Worm (Caenorhabditis elegans) whole organism, L4 larva: ENCODE results near the gene H25P19.1.

Experiments used
- F10B5.3 ChIP-seq: sonication (generic microtip); optimal IDR thresholded peaks from 2 replicates; lab custom pipeline; 2016; ENCODE audit warnings: mild to moderate bottlenecking, missing genetic modification characterization, missing compliant biosample characterization
- T26A8.4 ChIP-seq: fragments of 200-800 bp; sonication (Bioruptor generic); IDR thresholded peaks from 2 replicates; pipeline ENCODE4 v1.3.6; 2022; ENCODE audit warnings: missing genetic modification characterization, missing compliant biosample characterization
- Y5F2A.4 ChIP-seq: fragments of 200-800 bp; sonication (Bioruptor generic); optimal IDR thresholded peaks from 2 replicates; lab custom pipeline; 2018; ENCODE audit warnings: mild to moderate bottlenecking, missing genetic modification characterization, missing compliant biosample characterization
- aha-1 ChIP-seq: fragments of 150-350 bp; peaks from one replicate; lab custom pipeline; 2014; ENCODE audit warnings: missing biosample characterization, missing genetic modification characterization
- ceh-20 ChIP-seq: fragments of 200-800 bp; sonication (Bioruptor generic); IDR thresholded peaks from 2 replicates; pipeline ENCODE4 v1.3.6; 2022; ENCODE audit warnings: missing genetic modification reagents, missing genetic modification characterization, missing compliant biosample characterization
- ceh-32 ChIP-seq: sonication (generic microtip); optimal IDR thresholded peaks from 2 replicates; lab custom pipeline; 2016; ENCODE audit warnings: mild to moderate bottlenecking, missing genetic modification characterization, missing compliant biosample characterization; ENCODE audit not compliant: poor library complexity
- ceh-44 ChIP-seq: fragments of 200-800 bp; sonication (Bioruptor generic); IDR thresholded peaks from 2 replicates; pipeline ENCODE4 v1.3.6; 2022; ENCODE audit warnings: missing genetic modification reagents, missing genetic modification characterization, missing compliant biosample characterization
- ces-1 ChIP-seq: fragments of 150-350 bp; sonication (generic microtip); optimal IDR thresholded peaks from 4 replicates; lab custom pipeline; 2014; ENCODE audit warnings: missing biosample characterization, missing genetic modification reagents, missing genetic modification characterization
- cey-2 ChIP-seq: sonication (generic microtip); optimal IDR thresholded peaks from 3 replicates; lab custom pipeline; 2017; ENCODE audit warnings: missing genetic modification characterization, mild to moderate bottlenecking, missing compliant biosample characterization, antibody characterized with exemption, borderline replicate concordance; ENCODE audit not compliant: insufficient read depth
- ctbp-1 ChIP-seq: fragments of 200-800 bp; sonication (Bioruptor generic); IDR thresholded peaks from 2 replicates; pipeline ENCODE4 v1.3.6; 2022; ENCODE audit warnings: missing genetic modification reagents, missing genetic modification characterization, missing compliant biosample characterization
- daf-16 ChIP-seq, 3 experiments: sonication (generic microtip); optimal IDR thresholded peaks; 2 replicates each; lab custom pipeline; 2016 to 2017; ENCODE audit warnings: missing genetic modification characterization in 3 of 3, missing genetic modification reagents in 3 of 3, mild to moderate bottlenecking in 2 of 3, missing compliant biosample characterization in 2 of 3, missing biosample characterization in 1 of 3, moderate library complexity in 1 of 3
- dmd-6 ChIP-seq: fragments of 200-800 bp; sonication (Bioruptor generic); IDR thresholded peaks from 2 replicates; pipeline ENCODE4 v1.3.6; 2022; ENCODE audit warnings: missing genetic modification reagents, missing genetic modification characterization, missing compliant biosample characterization
- egl-43 ChIP-seq: fragments of 200-800 bp; sonication (Bioruptor generic); IDR thresholded peaks from 2 replicates; pipeline ENCODE4 v1.3.6; 2022; ENCODE audit warnings: missing genetic modification reagents, missing genetic modification characterization, missing compliant biosample characterization
- hif-1 ChIP-seq, 2 experiments: sonication (generic microtip); optimal IDR thresholded peaks; 2 replicates each; lab custom pipeline; 2016 to 2017; ENCODE audit warnings: missing compliant biosample characterization in 2 of 2, missing genetic modification characterization in 2 of 2, missing genetic modification reagents in 2 of 2, missing genotype in 2 of 2, mild to moderate bottlenecking in 1 of 2
- hlh-11 ChIP-seq: fragments of 200-800 bp; sonication (Bioruptor generic); optimal IDR thresholded peaks from 2 replicates; lab custom pipeline; 2018; ENCODE audit warnings: mild to moderate bottlenecking, missing genetic modification characterization, missing compliant biosample characterization
- hlh-30 ChIP-seq: sonication (generic microtip); optimal IDR thresholded peaks from 2 replicates; lab custom pipeline; 2017; ENCODE audit warnings: antibody characterized with exemption, mild to moderate bottlenecking, missing genetic modification characterization, missing compliant biosample characterization; ENCODE audit not compliant: insufficient read depth
- hmg-1.1 ChIP-seq: fragments of 200-800 bp; sonication (Bioruptor generic); IDR thresholded peaks from 2 replicates; pipeline ENCODE4 v1.3.6; 2022; ENCODE audit warnings: missing genetic modification reagents, missing genetic modification characterization, missing compliant biosample characterization
- lin-13 ChIP-seq: fragments of 150-350 bp; optimal IDR thresholded peaks from 2 replicates; lab custom pipeline; 2014; ENCODE audit warnings: missing biosample characterization, missing genetic modification reagents, missing genetic modification characterization
- lsy-2 ChIP-seq, 2 experiments: fragments of 150-350 bp in 1 of 2; sonication (generic microtip) in 1 of 2; optimal IDR thresholded peaks; 2 replicates each; lab custom pipeline; 2014 to 2017; ENCODE audit warnings: missing biosample characterization in 2 of 2, missing genetic modification characterization in 2 of 2
- madf-9 ChIP-seq: fragments of 200-800 bp; sonication (Bioruptor generic); conservative IDR thresholded peaks from 2 replicates; pipeline ENCODE4 v1.3.6; 2022; ENCODE audit warnings: missing genetic modification reagents, missing genetic modification characterization, missing compliant biosample characterization
- mdt-29 ChIP-seq: fragments of 200-800 bp; sonication (Bioruptor generic); IDR thresholded peaks from 2 replicates; pipeline ENCODE4 v1.3.6; 2022; ENCODE audit warnings: missing genetic modification reagents, missing genetic modification characterization, missing compliant biosample characterization
- mxl-3 ChIP-seq: fragments of 200-800 bp; sonication (Bioruptor generic); optimal IDR thresholded peaks from 2 replicates; lab custom pipeline; 2018; ENCODE audit warnings: mild to moderate bottlenecking, missing genetic modification characterization, missing compliant biosample characterization
- nhr-10 ChIP-seq: fragments of 150-350 bp; optimal IDR thresholded peaks from 2 replicates; lab custom pipeline; 2014; ENCODE audit warnings: missing biosample characterization, missing genetic modification characterization
- nhr-102 ChIP-seq: sonication (generic microtip); optimal IDR thresholded peaks from 2 replicates; lab custom pipeline; 2016; ENCODE audit warnings: mild to moderate bottlenecking, missing genetic modification characterization, moderate library complexity, missing compliant biosample characterization
- nhr-11 ChIP-seq: fragments of 150-350 bp; optimal IDR thresholded peaks from 2 replicates; lab custom pipeline; 2014; ENCODE audit warnings: missing biosample characterization, missing genetic modification characterization
- nhr-111 ChIP-seq: fragments of 200-800 bp; sonication (Bioruptor generic); optimal IDR thresholded peaks from 2 replicates; lab custom pipeline; 2018; ENCODE audit warnings: mild to moderate bottlenecking, missing genetic modification characterization, missing compliant biosample characterization
- nhr-25 ChIP-seq: sonication (generic microtip); optimal IDR thresholded peaks from 2 replicates; lab custom pipeline; 2017; ENCODE audit warnings: missing genetic modification characterization, mild to moderate bottlenecking, missing compliant biosample characterization, antibody characterized with exemption, moderate library complexity, borderline replicate concordance; ENCODE audit not compliant: insufficient read depth
- nhr-28 ChIP-seq: fragments of 150-350 bp; optimal IDR thresholded peaks from 2 replicates; lab custom pipeline; 2014; ENCODE audit warnings: missing biosample characterization, missing genetic modification characterization
- nhr-48 ChIP-seq: sonication (generic microtip); optimal IDR thresholded peaks from 2 replicates; lab custom pipeline; 2016; ENCODE audit warnings: mild to moderate bottlenecking, missing genetic modification characterization, missing compliant biosample characterization
- nhr-76 ChIP-seq: fragments of 150-350 bp; optimal IDR thresholded peaks from 2 replicates; lab custom pipeline; 2014; ENCODE audit warnings: missing biosample characterization, missing genetic modification characterization
- nhr-77 ChIP-seq: fragments of 150-350 bp; optimal IDR thresholded peaks from 2 replicates; lab custom pipeline; 2014; ENCODE audit warnings: missing biosample characterization, missing genetic modification characterization
- pha-4 ChIP-seq, 2 experiments: fragments of 150-350 bp in 1 of 2; fragments of 200-800 bp in 1 of 2; sonication (Bioruptor generic) in 1 of 2; IDR thresholded peaks in 1 of 2; optimal IDR thresholded peaks in 1 of 2; 2 replicates each; pipeline versions ENCODE4 v1.3.6 to Lab custom; 2014 to 2022; ENCODE audit warnings: missing genetic modification characterization in 2 of 2, missing genetic modification reagents in 2 of 2, missing biosample characterization in 1 of 2, missing compliant biosample characterization in 1 of 2
- pqm-1 ChIP-seq: sonication (generic microtip); optimal IDR thresholded peaks from 2 replicates; lab custom pipeline; 2017; ENCODE audit warnings: missing biosample characterization, missing genetic modification characterization
- set-16 ChIP-seq: fragments of 200-800 bp; sonication (Bioruptor generic); IDR thresholded peaks from 2 replicates; pipeline ENCODE4 v1.3.6; 2022; ENCODE audit warnings: missing genetic modification reagents, missing genetic modification characterization, missing compliant biosample characterization
- snpc-4 ChIP-seq: fragments of 150-350 bp; optimal IDR thresholded peaks from 2 replicates; lab custom pipeline; 2014; ENCODE audit warnings: missing biosample characterization, missing genetic modification characterization
- spr-3 ChIP-seq: fragments of 200-800 bp; sonication (Bioruptor generic); optimal IDR thresholded peaks from 2 replicates; lab custom pipeline; 2018; ENCODE audit warnings: mild to moderate bottlenecking, missing genetic modification characterization, missing compliant biosample characterization
- unc-130 ChIP-seq: sonication (generic microtip); optimal IDR thresholded peaks from 2 replicates; lab custom pipeline; 2016; ENCODE audit warnings: missing genetic modification reagents, missing genetic modification characterization, missing compliant biosample characterization
- unc-39 ChIP-seq: sonication (generic microtip); optimal IDR thresholded peaks from 2 replicates; lab custom pipeline; 2017; ENCODE audit warnings: missing biosample characterization, missing genetic modification characterization
- unc-62 ChIP-seq, 3 experiments: fragments of 150-350 bp in 1 of 3; sonication (generic microtip); optimal IDR thresholded peaks in 2 of 3; peaks in 1 of 3; 1 replicate in 1 of 3; 2 replicates in 2 of 3; lab custom pipeline; 2014 to 2017; ENCODE audit warnings: missing biosample characterization in 3 of 3, missing genetic modification characterization in 3 of 3, missing genetic modification reagents in 3 of 3, missing genotype in 1 of 3
- zfp-3 ChIP-seq: fragments of 200-800 bp; sonication (Bioruptor generic); conservative IDR thresholded peaks from 2 replicates; pipeline ENCODE4 v1.3.6; 2022; ENCODE audit warnings: missing genetic modification reagents, missing genetic modification characterization, missing compliant biosample characterization
- zip-2 ChIP-seq: fragments of 150-350 bp; optimal IDR thresholded peaks from 2 replicates; lab custom pipeline; 2014; ENCODE audit warnings: missing biosample characterization, missing genetic modification characterization

The H25P19.1 gene

DNA sequence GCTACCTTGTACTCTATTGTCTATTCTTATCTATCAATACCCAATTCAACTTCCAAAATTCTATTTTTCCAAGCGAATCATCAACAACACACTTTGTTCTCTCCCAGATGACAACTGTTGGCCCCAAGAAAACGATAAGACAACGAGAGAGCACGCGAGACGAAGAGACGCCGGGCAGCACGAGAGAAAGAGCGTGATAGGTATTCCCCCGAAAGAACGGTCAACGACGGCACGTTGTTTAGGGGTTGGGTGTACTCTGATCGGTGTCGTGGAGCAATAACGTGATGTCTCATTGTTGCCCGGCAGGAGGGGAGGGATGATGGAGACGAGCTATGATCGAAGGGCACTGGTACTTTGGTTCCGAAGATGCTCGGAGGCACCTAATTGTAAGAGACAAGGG lies 43.8 kb downstream of the H25P19.1 start (continued):
- TF ChIP-seq lin-13 (GFP tag; lab: Kevin White, UChicago) (no peak), mxl-3 (GFP tag; lab: Kevin White, UChicago) (peak; percentile 84), hlh-30 (peak; percentile 98), pqm-1 (tag; lab: Kevin White, UChicago) (peak; percentile 70), nhr-76 (tag; lab: Kevin White, UChicago) (no peak), hlh-11 (tag; lab: Kevin White, UChicago) (peak; percentile 99), nhr-111 (GFP tag; lab: Kevin White, UChicago) (peak; percentile 12), nhr-25 (no peak), nhr-102 (tag; lab: Kevin White, UChicago) (peak; percentile 93), aha-1 (peak; percentile 97), nhr-77 (peak; percentile 83), spr-3 (peak; percentile 9), Y5F2A.4 (GFP tag; lab: Kevin White, UChicago) (no peak), zfp-3 (GFP tag; lab: Robert Waterston, UW) (peak; percentile 88), pha-4 (GFP tag; IDR thresholded peaks at IDR 0.05; lab: Robert Waterston, UW) (peak; percentile 80), pha-4 (tag; optimal IDR thresholded peaks at IDR 0.05; lab: Kevin White, UChicago) (no peak), ctbp-1 (peak; percentile 65; the same call in 1 of the 2 replicates), hif-1 (tag; optimal IDR thresholded peaks at IDR 0.05; lab: Kevin White, UChicago) (peak; percentile 63 to 88), unc-62 (GFP tag; optimal IDR thresholded peaks at IDR 0.05 in 1 of 2; lab: Kevin White, UChicago) (peak; percentile 76 to 98), unc-62 (tag; optimal IDR thresholded peaks at IDR 0.05; lab: Kevin White, UChicago) (peak; percentile 8), nhr-28 (tag; lab: Kevin White, UChicago) (peak; percentile 96), nhr-48 (peak; percentile 92), ces-1 (GFP tag; lab: Kevin White, UChicago) (no peak), set-16 (GFP tag; lab: Robert Waterston, UW) (peak; percentile 91), unc-39 (tag; lab: Kevin White, UChicago) (no peak), T26A8.4 (GFP tag; lab: Robert Waterston, UW) (peak; percentile 89), lsy-2 (tag; optimal IDR thresholded peaks at IDR 0.05; lab: Kevin White, UChicago) (peak; percentile 71 to 78), ceh-32 (tag; lab: Kevin White, UChicago) (no peak), F10B5.3 (no peak), daf-16 (GFP tag; optimal IDR thresholded peaks at IDR 0.05; lab: Kevin White, UChicago) (peak; percentile 95 to 96), daf-16 (tag; optimal IDR thresholded peaks at IDR 0.05; lab: Kevin White, UChicago) (peak; percentile 99), madf-9 (GFP tag; lab: Robert Waterston, UW) (peak; percentile 34; the same call in 1 of the 2 replicates), hmg-1.1 (GFP tag; lab: Robert Waterston, UW) (peak; percentile 71), nhr-11 (tag; lab: Kevin White, UChicago) (peak; percentile 96), dmd-6 (GFP tag; lab: Robert Waterston, UW) (peak; percentile 98), zip-2 (peak; percentile 37), snpc-4 (tag; lab: Kevin White, UChicago) (no peak), egl-43 (GFP tag; lab: Robert Waterston, UW) (peak; percentile 65; the same call in 1 of the 2 replicates), ceh-44 (GFP tag; lab: Robert Waterston, UW) (no peak), unc-130 (GFP tag; lab: Kevin White, UChicago) (no peak), nhr-10 (tag; lab: Kevin White, UChicago) (peak; percentile 97), ceh-20 (peak; percentile 90)

DNA sequence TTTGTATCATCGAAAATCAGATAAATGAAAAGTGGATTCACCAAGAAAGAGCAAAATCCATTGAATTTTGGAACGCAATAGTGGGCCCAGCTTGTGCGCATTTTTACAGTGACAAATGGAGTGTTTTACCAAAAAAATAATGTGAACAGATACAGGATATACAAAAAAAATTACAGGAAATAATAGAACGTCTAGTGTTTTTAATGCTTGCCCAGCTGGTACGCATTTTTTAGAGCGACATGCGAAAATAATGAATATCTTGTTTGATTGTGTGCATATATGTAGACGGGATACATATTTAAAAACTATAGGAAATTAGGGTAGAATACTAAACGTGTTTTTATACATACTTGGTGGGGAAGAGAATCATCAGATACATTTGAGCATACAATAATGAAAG lies 48.7 kb downstream of the H25P19.1 start, which contains the start of gene srj-25:
TSS of gene srj-25 (minus strand) at position 101 of the 400 bp plus-strand sequence.
- TF ChIP-seq cey-2 (tag; lab: Kevin White, UChicago) (no peak), mdt-29 (GFP tag; lab: Robert Waterston, UW) (no peak)
